Worm (Caenorhabditis elegans) whole organism, L4 larva: Measurements from ENCODE around the gene F20C5.5.
"Not testable (repeated sequence)": the region's sequence is repeated elsewhere in the genome, so short reads cannot be mapped to it uniquely, and the experiment has no call there.

Source experiments
- fos-1 ChIP-seq: fragments of 150-350 bp; optimal IDR thresholded peaks from 2 replicates; lab custom pipeline; 2014; ENCODE audit warnings: missing biosample characterization, missing genetic modification characterization
- vab-7 ChIP-seq: fragments of 200-800 bp; sonication (Bioruptor generic); IDR thresholded peaks from 2 replicates; pipeline ENCODE4 v1.3.6; 2022; ENCODE audit warnings: missing genetic modification reagents, missing genetic modification characterization, missing compliant biosample characterization

- not testable (repeated sequence) for TF ChIP-seq vab-7 (GFP tag; lab: Robert Waterston, UW); fos-1
These were observed 18.6 kb upstream of the F20C5.5 start, which contains the start of gene C33D9.10 for ce11 chrIV:8788048-8788447.
